Fruit fly (Drosophila melanogaster): ENCODE results near the gene CG43082.
A peak's percentile ranks its signal among the peaks of the same experiment; 100 is the strongest.

Gene CG43082

dm6 chr3L:15625676-15626414 is 35.8 kb upstream of the CG43082 start (continued):
- TF ChIP-seq lov (optimal IDR thresholded peaks at IDR 0.05) (no peak), lov (GFP tag; IDR thresholded peaks at IDR 0.05) (0 out of 3 replicates have a peak, but pooled peaks have one; percentile 19), CG14014 (GFP tag; IDR thresholded peaks at IDR 0.05) (peak; percentile 76), dimm (GFP tag; IDR thresholded peaks at IDR 0.05) (no peak), Sox102F (GFP tag; optimal IDR thresholded peaks at IDR 0.05) (peak; percentile 97), Camta (GFP tag; optimal IDR thresholded peaks at IDR 0.05) (peak; percentile 50), CG31365 (tag; optimal IDR thresholded peaks at IDR 0.05) (peak; percentile 53), HLH54F (GFP tag; optimal IDR thresholded peaks at IDR 0.05) (no peak), CG13123 (GFP tag; optimal IDR thresholded peaks at IDR 0.05) (no peak), MESR4 (GFP tag; optimal IDR thresholded peaks at IDR 0.05) (no peak), CG14710 (tag; optimal IDR thresholded peaks at IDR 0.05) (peak; percentile 94), salm (tag; optimal IDR thresholded peaks at IDR 0.05) (peak; percentile 90), ab (GFP tag; optimal IDR thresholded peaks at IDR 0.05) (no peak), CG10565 (GFP tag; optimal IDR thresholded peaks at IDR 0.05) (peak; percentile 7), CG10147 (GFP tag; optimal IDR thresholded peaks at IDR 0.05) (peak; percentile 89), CG11695 (GFP tag; IDR thresholded peaks at IDR 0.05) (peak; percentile 89), row (GFP tag; IDR thresholded peaks at IDR 0.05) (peak; percentile 85), HLHmδ (GFP tag; optimal IDR thresholded peaks at IDR 0.05) (peak; percentile 65), Mad (GFP tag; optimal IDR thresholded peaks at IDR 0.05) (peak; percentile 2), Ada2b (GFP tag; IDR thresholded peaks at IDR 0.05) (peak; percentile 83), CG12659 (GFP tag; optimal IDR thresholded peaks at IDR 0.05) (peak; percentile 91), CG14667 (GFP tag; IDR thresholded peaks at IDR 0.05) (peak; percentile 74; the same call in 1 of the 2 replicates), vfl (GFP tag; optimal IDR thresholded peaks at IDR 0.05) (peak; percentile 25), sr (GFP tag; IDR thresholded peaks at IDR 0.05) (no peak; the same call in 2 of the 3 replicates), CG2875 (GFP tag; optimal IDR thresholded peaks at IDR 0.05) (peak; percentile 89), onecut (GFP tag; IDR thresholded peaks at IDR 0.05) (peak; percentile 45), BtbVII (GFP tag; optimal IDR thresholded peaks at IDR 0.05) (peak; percentile 89), CG1832 (GFP tag; optimal IDR thresholded peaks at IDR 0.05) (no peak), CG10366 (GFP tag; IDR thresholded peaks at IDR 0.05) (peak; percentile 72), seq (GFP tag; IDR thresholded peaks at IDR 0.05) (peak; percentile 69), Nf-YC (tag; optimal IDR thresholded peaks at IDR 0.05) (peak; percentile 72), insv (GFP tag; optimal IDR thresholded peaks at IDR 0.05) (peak in 1 of 2 experiments; percentile 5), grn (GFP tag; optimal IDR thresholded peaks at IDR 0.05) (peak; percentile 6), CG5953 (GFP tag; IDR thresholded peaks at IDR 0.05) (0 out of 2 replicates have a peak, but pooled peaks have one; percentile 16), jing (GFP tag; optimal IDR thresholded peaks at IDR 0.05) (peak; percentile 74), CG2116 (GFP tag; optimal IDR thresholded peaks at IDR 0.05) (peak; percentile 67), CG4707 (GFP tag; optimal IDR thresholded peaks at IDR 0.05) (peak; percentile 24), Atf6 (GFP tag; IDR thresholded peaks at IDR 0.05) (peak; percentile 85), HmgD (GFP tag; optimal IDR thresholded peaks at IDR 0.05) (no peak), gt (GFP tag; IDR thresholded peaks at IDR 0.05) (peak; percentile 52), CG10267 (tag; optimal IDR thresholded peaks at IDR 0.05) (peak; percentile 85), Scr (GFP tag; IDR thresholded peaks at IDR 0.05; ENCODE audit: partially characterized antibody) (no peak), Hr39 (optimal IDR thresholded peaks at IDR 0.05) (no peak), kay (GFP tag; optimal IDR thresholded peaks at IDR 0.05) (peak; percentile 59), CG30431 (GFP tag; optimal IDR thresholded peaks at IDR 0.05) (peak; percentile 75), Dfd (GFP tag; optimal IDR thresholded peaks at IDR 0.05) (no peak), CG18764 (GFP tag; optimal IDR thresholded peaks at IDR 0.05) (peak; percentile 68), tio (GFP tag; optimal IDR thresholded peaks at IDR 0.05) (peak; percentile 91), CG16863 (GFP tag; optimal IDR thresholded peaks at IDR 0.05) (no peak), wek (GFP tag; optimal IDR thresholded peaks at IDR 0.05) (peak; percentile 71)
